Fruit fly (Drosophila melanogaster): Measurements from ENCODE around the gene dpr15.

The dpr15 gene

DNA sequence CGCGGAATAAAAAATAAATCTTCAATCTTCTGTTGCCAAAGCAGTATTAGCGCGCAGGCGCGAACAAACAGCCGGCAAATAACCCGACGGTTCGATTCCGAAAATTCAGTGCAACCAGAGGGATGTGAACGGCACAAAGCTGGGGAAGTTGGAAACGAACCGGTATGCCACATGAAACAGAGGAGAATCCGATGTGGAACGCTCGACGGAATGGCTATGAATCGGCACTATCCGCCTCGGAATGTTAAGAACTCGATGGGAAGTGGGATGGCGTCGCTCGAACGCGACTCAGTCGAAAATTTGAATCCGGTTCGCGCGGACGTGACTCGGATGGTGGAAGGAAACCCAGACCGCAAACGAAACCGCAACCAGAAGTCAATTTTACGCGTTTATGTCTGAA lies 63.8 kb downstream of the dpr15 start, which contains the start of gene dpr17:
Gene dpr17 (plus strand): TSS at position 289 of the 400 bp plus-strand sequence.
- TF ChIP-seq ttk (optimal IDR thresholded peaks at IDR 0.05) (no peak), psq (optimal IDR thresholded peaks at IDR 0.05) (no peak), Myc (optimal IDR thresholded peaks at IDR 0.05) (no peak), Sin3A (optimal IDR thresholded peaks at IDR 0.05) (no peak), insv (optimal IDR thresholded peaks at IDR 0.05) (no peak), h (optimal IDR thresholded peaks at IDR 0.05) (no peak)

DNA sequence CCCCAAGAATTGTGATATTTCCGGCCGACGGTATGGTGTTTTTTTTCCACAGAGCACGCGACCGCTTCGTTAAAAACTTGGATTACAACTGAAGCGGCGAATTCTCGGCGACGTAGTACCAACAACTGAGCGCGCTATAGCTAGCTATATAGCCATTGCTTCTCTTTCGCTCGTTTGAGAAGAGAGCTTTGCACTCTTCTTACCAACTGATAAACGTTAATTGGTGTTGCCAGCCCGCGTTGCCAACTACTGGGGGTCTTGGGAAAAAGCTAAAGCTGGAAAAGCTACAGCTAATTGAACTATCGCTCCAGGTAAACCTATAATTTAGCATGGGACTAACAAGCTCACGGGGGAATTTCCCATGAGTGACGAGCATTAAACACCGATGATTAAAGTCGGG lies 67.8 kb downstream of the dpr15 start, which contains the start of gene ATP8B:
Gene ATP8B (minus strand): TSS at position 64 of the 400 bp plus-strand sequence.
- TF ChIP-seq Myc (optimal IDR thresholded peaks at IDR 0.05) (no peak), insv (optimal IDR thresholded peaks at IDR 0.05) (no peak), psq (optimal IDR thresholded peaks at IDR 0.05) (no peak), Sin3A (optimal IDR thresholded peaks at IDR 0.05) (no peak), ttk (optimal IDR thresholded peaks at IDR 0.05) (no peak), h (optimal IDR thresholded peaks at IDR 0.05) (no peak)

Measured in Kc167 (cell line).